Worm (Caenorhabditis elegans): ENCODE measurements around the gene F49E10.4.

DNA sequence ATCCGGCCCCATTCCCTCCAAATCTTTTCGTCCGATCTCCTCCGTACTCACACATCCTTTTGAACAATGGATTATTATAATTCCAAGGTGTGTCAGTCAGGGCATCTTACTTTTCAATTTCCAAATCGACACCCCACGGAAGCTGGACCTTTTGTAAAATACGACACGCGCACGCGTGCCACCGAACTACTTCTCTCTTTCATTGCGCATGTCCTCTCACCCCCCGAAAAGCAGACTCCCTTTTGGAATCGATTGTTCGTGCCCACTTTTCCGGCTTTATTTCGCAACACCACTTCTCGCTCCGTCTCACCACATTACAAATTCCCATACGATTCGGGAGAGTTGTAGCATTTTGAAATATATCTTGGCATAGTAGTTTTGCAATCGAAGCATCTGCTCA, 28.4 kb upstream of the F49E10.4 start:
- TF ChIP-seq dmd-4 (tag; optimal IDR thresholded peaks at IDR 0.05) (no peak), ceh-82 (tag; optimal IDR thresholded peaks at IDR 0.05) (no peak), zag-1 (tag; optimal IDR thresholded peaks at IDR 0.05) (peak; percentile 1), ceh-16 (tag; optimal IDR thresholded peaks at IDR 0.05) (no peak), snpc-4 (tag; optimal IDR thresholded peaks at IDR 0.05) (peak; percentile 1), skn-1 (tag; optimal IDR thresholded peaks at IDR 0.05) (no peak), unc-62 (GFP tag; optimal IDR thresholded peaks at IDR 0.05) (no peak), nhr-25 (tag; optimal IDR thresholded peaks at IDR 0.05) (no peak), ama-1 (optimal IDR thresholded peaks at IDR 0.05) (no peak), mab-5 (tag; optimal IDR thresholded peaks at IDR 0.05) (no peak), sma-9 (GFP tag; optimal IDR thresholded peaks at IDR 0.05) (peak; percentile 23), sma-9 (tag; optimal IDR thresholded peaks at IDR 0.05) (no peak), nhr-77 (tag; optimal IDR thresholded peaks at IDR 0.05) (no peak), ztf-4 (tag; optimal IDR thresholded peaks at IDR 0.05) (no peak)

Data from whole organism, L2 larva.